Worm (Caenorhabditis elegans) whole organism, mixed stage, embryonic: Measurements from ENCODE around the gene sdz-32.

ENCODE experiments used
- M03D4.4 ChIP-seq: sonication (generic microtip); optimal IDR thresholded peaks from 2 replicates; lab custom pipeline; 2017; ENCODE audit warnings: mild to moderate bottlenecking, missing genetic modification characterization, missing compliant biosample characterization
- bed-3 ChIP-seq: fragments of 200-800 bp; sonication (Bioruptor generic); optimal IDR thresholded peaks from 3 replicates; lab custom pipeline; 2018; ENCODE audit warnings: mild to moderate bottlenecking, missing genetic modification characterization, moderate library complexity, missing compliant biosample characterization
- blmp-1 ChIP-seq: fragments of 150-350 bp; optimal IDR thresholded peaks from 2 replicates; lab custom pipeline; 2014; ENCODE audit warnings: missing biosample characterization, missing genetic modification characterization
- ceh-39 ChIP-seq: fragments of 150-350 bp; optimal IDR thresholded peaks from 2 replicates; lab custom pipeline; 2014; ENCODE audit warnings: missing biosample characterization, missing genetic modification characterization
- ceh-43 ChIP-seq: fragments of 200-800 bp; sonication (Bioruptor generic); optimal IDR thresholded peaks from 2 replicates; lab custom pipeline; 2018; ENCODE audit warnings: mild to moderate bottlenecking, missing genetic modification characterization, moderate library complexity, missing compliant biosample characterization
- ceh-83 ChIP-seq: fragments of 200-800 bp; sonication (Bioruptor generic); optimal IDR thresholded peaks from 2 replicates; lab custom pipeline; 2018; ENCODE audit warnings: mild to moderate bottlenecking, missing genetic modification characterization, missing compliant biosample characterization
- cnd-1 ChIP-seq: fragments of 200-800 bp; sonication (Bioruptor generic); optimal IDR thresholded peaks from 2 replicates; lab custom pipeline; 2018; ENCODE audit warnings: mild to moderate bottlenecking, missing genetic modification characterization, missing compliant biosample characterization
- drap-1 ChIP-seq: fragments of 200-800 bp; sonication (Bioruptor generic); optimal IDR thresholded peaks from 3 replicates; lab custom pipeline; 2018; ENCODE audit warnings: mild to moderate bottlenecking, missing genetic modification characterization, missing compliant biosample characterization
- elt-1 ChIP-seq: sonication (generic microtip); optimal IDR thresholded peaks from 2 replicates; lab custom pipeline; 2017; ENCODE audit warnings: missing genetic modification characterization, mild to moderate bottlenecking, missing compliant biosample characterization, antibody characterized with exemption, moderate library complexity, borderline replicate concordance; ENCODE audit not compliant: insufficient read depth
- elt-3 ChIP-seq: fragments of 150-350 bp; optimal IDR thresholded peaks from 2 replicates; lab custom pipeline; 2014; ENCODE audit warnings: missing biosample characterization, missing genetic modification characterization
- flh-1 ChIP-seq: fragments of 200-800 bp; sonication (Bioruptor generic); optimal IDR thresholded peaks from 2 replicates; lab custom pipeline; 2018; ENCODE audit warnings: mild to moderate bottlenecking, missing genetic modification characterization, moderate library complexity, missing compliant biosample characterization
- ham-2 ChIP-seq: fragments of 200-800 bp; sonication (Bioruptor generic); optimal IDR thresholded peaks from 2 replicates; lab custom pipeline; 2018; ENCODE audit warnings: mild to moderate bottlenecking, missing genetic modification characterization, missing compliant biosample characterization
- hlh-1 ChIP-seq: fragments of 150-350 bp; optimal IDR thresholded peaks from 2 replicates; lab custom pipeline; 2014; ENCODE audit warnings: missing biosample characterization, missing genetic modification reagents, missing genetic modification characterization
- lin-13 ChIP-seq: fragments of 150-350 bp; optimal IDR thresholded peaks from 2 replicates; lab custom pipeline; 2014; ENCODE audit warnings: missing biosample characterization, missing genetic modification characterization
- lin-32 ChIP-seq: fragments of 200-800 bp; sonication (Bioruptor generic); optimal IDR thresholded peaks from 2 replicates; lab custom pipeline; 2018; ENCODE audit warnings: mild to moderate bottlenecking, missing genetic modification characterization, missing compliant biosample characterization
- lsy-2 ChIP-seq: fragments of 150-350 bp; optimal IDR thresholded peaks from 2 replicates; lab custom pipeline; 2014; ENCODE audit warnings: missing biosample characterization, missing genetic modification characterization
- mab-5 ChIP-seq: fragments of 150-350 bp; optimal IDR thresholded peaks from 2 replicates; lab custom pipeline; 2014; ENCODE audit warnings: missing biosample characterization, missing genetic modification characterization
- mep-1 ChIP-seq: fragments of 150-350 bp; optimal IDR thresholded peaks from 2 replicates; lab custom pipeline; 2017; ENCODE audit warnings: missing biosample characterization, missing genetic modification reagents, missing genetic modification characterization, inconsistent platforms
- mls-2 ChIP-seq: sonication (generic microtip); optimal IDR thresholded peaks from 2 replicates; lab custom pipeline; 2016; ENCODE audit warnings: mild to moderate bottlenecking, missing genetic modification characterization, moderate library complexity, missing compliant biosample characterization
- nhr-12 ChIP-seq: fragments of 150-350 bp; optimal IDR thresholded peaks from 2 replicates; lab custom pipeline; 2014; ENCODE audit warnings: missing biosample characterization, missing genetic modification characterization
- nhr-2 ChIP-seq: fragments of 150-350 bp; optimal IDR thresholded peaks from 2 replicates; lab custom pipeline; 2014; ENCODE audit warnings: missing biosample characterization, missing genetic modification characterization
- nhr-237 ChIP-seq: fragments of 150-350 bp; optimal IDR thresholded peaks from 2 replicates; lab custom pipeline; 2014; ENCODE audit warnings: missing biosample characterization, missing genetic modification characterization
- nhr-28 ChIP-seq: fragments of 150-350 bp; optimal IDR thresholded peaks from 2 replicates; lab custom pipeline; 2014; ENCODE audit warnings: missing biosample characterization, missing genetic modification characterization
- pha-4 ChIP-seq: fragments of 150-350 bp; optimal IDR thresholded peaks from 2 replicates; lab custom pipeline; 2018; ENCODE audit warnings: missing biosample characterization, missing genetic modification reagents, missing genetic modification characterization
- sem-2 ChIP-seq: fragments of 200-800 bp; sonication (Bioruptor generic); optimal IDR thresholded peaks from 2 replicates; lab custom pipeline; 2018; ENCODE audit warnings: mild to moderate bottlenecking, missing genetic modification characterization, missing compliant biosample characterization
- sptf-1 ChIP-seq: sonication (generic microtip); optimal IDR thresholded peaks from 2 replicates; lab custom pipeline; 2017; ENCODE audit warnings: mild to moderate bottlenecking, missing genetic modification characterization, moderate library complexity, missing compliant biosample characterization
- unc-120 ChIP-seq: sonication (generic microtip); optimal IDR thresholded peaks from 2 replicates; lab custom pipeline; 2017; ENCODE audit warnings: missing genetic modification characterization, missing compliant biosample characterization; ENCODE audit not compliant: poor library complexity, severe bottlenecking
- unc-39 ChIP-seq: fragments of 150-350 bp; optimal IDR thresholded peaks from 2 replicates; lab custom pipeline; 2014; ENCODE audit warnings: missing biosample characterization, missing genetic modification characterization
- unc-62 ChIP-seq: fragments of 150-350 bp; optimal IDR thresholded peaks from 2 replicates; lab custom pipeline; 2014; ENCODE audit warnings: missing biosample characterization, missing genetic modification reagents, missing genetic modification characterization
- zip-8 ChIP-seq: fragments of 150-350 bp; optimal IDR thresholded peaks from 2 replicates; lab custom pipeline; 2014; ENCODE audit warnings: missing biosample characterization, missing genetic modification characterization
- ztf-11 ChIP-seq: fragments of 150-350 bp; optimal IDR thresholded peaks from 2 replicates; lab custom pipeline; 2014; ENCODE audit warnings: missing biosample characterization, missing genetic modification characterization

sdz-32 gene

DNA sequence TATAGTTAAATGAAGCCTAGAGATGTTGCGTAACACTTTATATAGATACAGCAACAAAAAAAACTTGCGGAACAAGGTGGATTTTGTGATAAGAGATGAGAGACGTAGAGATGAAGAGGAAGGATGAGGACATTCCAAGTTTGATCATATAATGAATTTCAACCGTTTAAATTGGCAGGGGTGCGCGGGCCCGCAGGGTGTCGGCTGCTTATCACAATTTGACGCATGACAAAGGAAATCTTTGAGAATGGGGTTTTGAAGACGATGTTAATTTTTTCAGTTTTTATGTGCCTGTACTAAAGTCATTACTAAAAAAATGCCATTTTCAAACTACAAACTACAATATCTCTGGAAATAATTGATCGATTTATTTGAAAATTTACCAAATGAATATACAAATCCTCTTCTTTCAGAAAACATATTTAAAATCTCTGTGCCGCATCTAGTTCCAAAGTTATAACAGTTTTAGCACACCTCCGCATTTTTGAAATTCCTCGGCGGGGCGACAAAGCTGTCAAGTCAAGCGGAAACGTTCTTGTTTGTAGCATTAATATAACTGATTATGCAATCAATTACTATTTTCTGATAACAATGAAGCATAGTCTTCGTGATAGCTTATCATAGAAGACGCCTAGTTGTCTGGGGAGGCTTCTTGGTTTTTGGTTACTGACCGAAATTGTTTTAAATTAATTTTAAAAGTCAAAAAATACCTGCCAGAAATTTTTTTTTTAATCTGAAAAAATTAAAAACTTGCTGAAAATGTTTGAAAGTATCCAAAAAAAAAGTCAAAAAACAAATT, 33.8 kb upstream of the sdz-32 start:
- TF ChIP-seq sptf-1 (tag; lab: Kevin White, UChicago) (no peak), zip-8 (tag; lab: Kevin White, UChicago) (peak; percentile 64)

DNA sequence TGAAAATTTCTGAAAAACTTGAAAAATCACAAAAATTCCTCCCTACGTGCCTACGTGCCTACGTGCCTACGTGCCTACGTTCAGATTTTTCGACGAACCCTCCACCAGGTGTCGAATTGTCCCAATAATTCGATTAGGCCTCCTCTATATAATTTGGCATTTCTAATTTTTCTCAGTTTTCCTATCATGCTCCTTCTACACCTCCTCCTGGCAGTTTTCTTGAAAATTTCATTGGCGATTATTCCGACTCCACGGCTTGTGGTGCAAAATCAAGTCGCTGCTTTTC, 33.3 kb upstream of the sdz-32 start, which contains the start of gene C16C8.17:
TSS of gene C16C8.17 (plus strand) at position 187 of the 286 bp plus-strand sequence.
- TF ChIP-seq mab-5 (tag; lab: Kevin White, UChicago) (no peak), elt-1 (tag; lab: Kevin White, UChicago) (no peak), zip-8 (tag; lab: Kevin White, UChicago) (no peak), ceh-83 (GFP tag; lab: Kevin White, UChicago) (no peak), sptf-1 (tag; lab: Kevin White, UChicago) (no peak), ceh-39 (tag; lab: Kevin White, UChicago) (no peak), bed-3 (no peak), hlh-1 (tag; lab: Kevin White, UChicago) (no peak), lin-32 (GFP tag; lab: Kevin White, UChicago) (no peak), unc-39 (tag; lab: Kevin White, UChicago) (no peak), nhr-12 (tag; lab: Kevin White, UChicago) (no peak), mep-1 (no peak), ceh-43 (GFP tag; lab: Kevin White, UChicago) (no peak), sem-2 (GFP tag; lab: Kevin White, UChicago) (no peak), ham-2 (GFP tag; lab: Kevin White, UChicago) (no peak)

DNA sequence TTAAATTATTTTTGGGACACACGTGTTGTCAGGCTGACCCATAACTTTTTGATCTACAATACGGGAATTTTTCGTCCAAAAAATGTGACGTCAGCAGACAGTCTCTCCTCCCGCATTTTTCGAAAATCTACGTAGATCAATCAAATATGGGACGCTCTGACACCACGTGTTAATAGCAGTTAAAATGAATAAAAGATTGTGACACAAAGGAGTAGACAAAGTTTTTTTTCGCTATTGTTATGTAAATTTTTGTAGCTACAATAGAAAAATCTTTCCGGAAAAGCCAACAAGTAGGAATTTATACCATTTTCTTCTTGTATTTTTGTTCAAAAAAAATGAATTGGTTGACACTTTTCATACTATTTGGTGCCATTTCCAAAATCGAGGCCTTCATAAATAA, 32.5 kb upstream of the sdz-32 start, which contains the start of gene C16C8.27:
TSS of gene C16C8.27 (plus strand) at position 301 of the 400 bp plus-strand sequence.
- TF ChIP-seq pha-4 (tag; lab: Kevin White, UChicago) (no peak), flh-1 (GFP tag; lab: Kevin White, UChicago) (no peak), blmp-1 (tag; lab: Kevin White, UChicago) (no peak), nhr-12 (tag; lab: Kevin White, UChicago) (no peak), unc-39 (tag; lab: Kevin White, UChicago) (no peak), ham-2 (GFP tag; lab: Kevin White, UChicago) (no peak), drap-1 (GFP tag; lab: Kevin White, UChicago) (no peak), nhr-237 (tag; lab: Kevin White, UChicago) (no peak), zip-8 (tag; lab: Kevin White, UChicago) (no peak), lin-32 (GFP tag; lab: Kevin White, UChicago) (no peak)
- TF ChIP-seq, all 35 proteins: peak for 0

DNA sequence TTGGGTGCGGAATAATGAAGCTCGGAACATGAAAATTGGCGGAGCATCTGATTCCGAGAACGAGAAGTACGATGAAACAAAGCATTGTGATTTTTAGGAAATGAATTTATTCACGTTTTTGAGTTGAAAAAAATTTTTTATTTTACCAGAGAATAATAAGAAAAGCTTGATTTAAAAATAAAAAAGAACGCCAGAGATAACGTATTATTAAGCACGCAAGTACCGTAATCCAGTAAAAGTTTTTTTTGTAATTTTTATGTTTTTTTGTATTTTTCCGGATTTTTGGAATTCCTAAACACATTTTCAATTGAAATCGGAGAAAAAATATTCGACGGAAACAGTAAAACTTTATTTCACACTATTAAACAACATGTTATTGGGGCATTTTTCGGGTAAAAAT, 30.7 kb upstream of the sdz-32 start, which contains the start of gene C16C8.22:
TSS of gene C16C8.22 (minus strand) at position 101 of the 400 bp plus-strand sequence.
- TF ChIP-seq hlh-1 (tag; lab: Kevin White, UChicago): no peak
- no peak for TF ChIP-seq unc-39 (tag; lab: Kevin White, UChicago)
- TF ChIP-seq elt-1 (tag; lab: Kevin White, UChicago): no peak
- no peak for TF ChIP-seq ceh-83 (GFP tag; lab: Kevin White, UChicago)
- no peak for TF ChIP-seq cnd-1 (tag; lab: Kevin White, UChicago)
- no peak for TF ChIP-seq ceh-39 (tag; lab: Kevin White, UChicago)
- TF ChIP-seq lsy-2 (tag; lab: Kevin White, UChicago): no peak
- TF ChIP-seq elt-3 (tag; lab: Kevin White, UChicago): no peak
- no peak for TF ChIP-seq zip-8 (tag; lab: Kevin White, UChicago)
- TF ChIP-seq mep-1: no peak
- no peak for TF ChIP-seq blmp-1 (tag; lab: Kevin White, UChicago)
- TF ChIP-seq sem-2 (GFP tag; lab: Kevin White, UChicago): no peak
- TF ChIP-seq lin-32 (GFP tag; lab: Kevin White, UChicago): no peak
- no peak for TF ChIP-seq M03D4.4 (tag; lab: Kevin White, UChicago)
- TF ChIP-seq nhr-2 (tag; lab: Kevin White, UChicago): no peak
- no peak for TF ChIP-seq nhr-28 (tag; lab: Kevin White, UChicago)
- no peak for TF ChIP-seq lin-13 (tag; lab: Kevin White, UChicago)
- TF ChIP-seq flh-1 (GFP tag; lab: Kevin White, UChicago): no peak
- TF ChIP-seq mls-2: no peak
- TF ChIP-seq, all 35 proteins: peak for 0

DNA sequence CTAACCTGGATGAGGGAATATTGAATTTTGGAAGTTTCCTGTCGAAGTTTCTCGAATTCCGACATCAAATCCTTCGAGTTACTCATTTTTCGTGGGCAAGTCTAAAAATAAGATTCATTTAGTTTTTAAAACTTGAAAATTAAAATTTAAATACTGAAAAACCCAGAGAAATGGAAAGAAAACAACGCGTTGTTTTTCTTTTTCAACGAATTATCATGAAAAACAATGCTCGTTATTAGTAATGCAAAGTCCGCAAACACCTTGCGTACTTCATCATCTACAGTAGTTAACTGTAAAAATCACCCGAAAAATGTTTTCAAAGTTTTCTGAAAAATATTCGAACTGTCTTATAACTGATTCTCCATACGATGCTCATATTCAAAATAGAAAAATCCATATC, 29.6 kb upstream of the sdz-32 start, which contains the start of gene C16C8.4:
TSS of gene C16C8.4 (minus strand) at position 101 of the 400 bp plus-strand sequence.
- TF ChIP-seq nhr-12 (tag; lab: Kevin White, UChicago): no peak
- TF ChIP-seq zip-8 (tag; lab: Kevin White, UChicago): no peak
- no peak for TF ChIP-seq ztf-11 (tag; lab: Kevin White, UChicago)
- no peak for TF ChIP-seq drap-1 (GFP tag; lab: Kevin White, UChicago)
- TF ChIP-seq hlh-1 (tag; lab: Kevin White, UChicago): no peak
- TF ChIP-seq pha-4 (tag; lab: Kevin White, UChicago): no peak
- TF ChIP-seq lin-32 (GFP tag; lab: Kevin White, UChicago): no peak
- no peak for TF ChIP-seq mls-2
- no peak for TF ChIP-seq nhr-28 (tag; lab: Kevin White, UChicago)
- no peak for TF ChIP-seq nhr-2 (tag; lab: Kevin White, UChicago)
- no peak for TF ChIP-seq elt-1 (tag; lab: Kevin White, UChicago)
- no peak for TF ChIP-seq unc-120 (tag; lab: Kevin White, UChicago)
- no peak for TF ChIP-seq lin-13 (tag; lab: Kevin White, UChicago)
- no peak for TF ChIP-seq unc-62 (GFP tag; lab: Kevin White, UChicago)
